Fruit fly (Drosophila melanogaster) whole organism, pupa: ENCODE results near the gene enc.

ENCODE experiments used
- CG10348 ChIP-seq: fragments of 200-800 bp; sonication (Bioruptor generic); IDR thresholded peaks from 2 replicates; pipeline ENCODE4 v1.3.6; 2022; ENCODE audit warnings: missing biosample characterization, missing genetic modification characterization
- CG12605 ChIP-seq: fragments of 200-800 bp; sonication (Bioruptor generic); IDR thresholded peaks from 2 replicates; pipeline ENCODE4 v1.3.6; 2022; ENCODE audit warnings: missing biosample characterization, missing genetic modification characterization
- CG13204 ChIP-seq: fragments of 200-800 bp; sonication (Bioruptor generic); optimal IDR thresholded peaks from 2 replicates; lab custom pipeline; 2018; ENCODE audit warnings: missing biosample characterization, mild to moderate bottlenecking, missing genetic modification characterization, moderate library complexity
- CG34367 ChIP-seq: fragments of 200-800 bp; sonication (Bioruptor generic); optimal IDR thresholded peaks from 2 replicates; lab custom pipeline; 2018; ENCODE audit warnings: missing biosample characterization, mild to moderate bottlenecking, missing genetic modification characterization
- CG4496 ChIP-seq: fragments of 200-800 bp; sonication (Bioruptor generic); IDR thresholded peaks from 3 replicates; pipeline ENCODE4 v1.3.6; 2022; ENCODE audit warnings: missing biosample characterization, missing genetic modification characterization
- CG8159 ChIP-seq: fragments of 200-800 bp; sonication (Bioruptor generic); optimal IDR thresholded peaks from 3 replicates; lab custom pipeline; 2018; ENCODE audit warnings: missing biosample characterization, mild to moderate bottlenecking, missing genetic modification characterization, moderate library complexity
- CG8301 ChIP-seq: fragments of 200-800 bp; sonication (Bioruptor generic); optimal IDR thresholded peaks from 2 replicates; lab custom pipeline; 2018; ENCODE audit warnings: missing biosample characterization, mild to moderate bottlenecking, missing genetic modification characterization
- CG9948 ChIP-seq: fragments of 200-800 bp; sonication (Bioruptor generic); optimal IDR thresholded peaks from 2 replicates; lab custom pipeline; 2018; ENCODE audit warnings: missing biosample characterization, mild to moderate bottlenecking, missing genetic modification characterization, moderate library complexity
- EcR ChIP-seq: fragments of 200-800 bp; sonication (Bioruptor generic); optimal IDR thresholded peaks from 3 replicates; lab custom pipeline; 2019; ENCODE audit warnings: missing biosample characterization, missing genetic modification characterization, mild to moderate bottlenecking, moderate library complexity, missing genetic modification reagents
- Pif1A ChIP-seq: fragments of 200-800 bp; sonication (Bioruptor generic); optimal IDR thresholded peaks from 3 replicates; lab custom pipeline; 2016; ENCODE audit warnings: missing biosample characterization, missing genetic modification characterization
- Snoo ChIP-seq: fragments of 200-800 bp; sonication (Bioruptor generic); optimal IDR thresholded peaks from 3 replicates; lab custom pipeline; 2017; ENCODE audit warnings: missing biosample characterization, mild to moderate bottlenecking, missing genetic modification characterization, inconsistent platforms
- fd96Ca ChIP-seq: fragments of 200-800 bp; sonication (Bioruptor generic); IDR thresholded peaks from 3 replicates; pipeline ENCODE4 v1.3.6; 2022; ENCODE audit warnings: missing biosample characterization, missing genetic modification characterization
- gl ChIP-seq: fragments of 200-800 bp; sonication (Bioruptor generic); optimal IDR thresholded peaks from 2 replicates; lab custom pipeline; 2018; ENCODE audit warnings: missing biosample characterization, mild to moderate bottlenecking, missing genetic modification characterization
- rn ChIP-seq: fragments of 200-800 bp; sonication (Bioruptor generic); IDR thresholded peaks from 2 replicates; pipeline ENCODE4 v1.3.6; 2022; ENCODE audit warnings: missing biosample characterization, missing genetic modification characterization

- TF ChIP-seq fd96Ca (GFP tag; lab: Robert Waterston, UW) (no peak), CG34367 (no peak), CG10348 (no peak), CG13204 (no peak), Pif1A (GFP tag; lab: Kevin White, UChicago) (no peak), gl (tag; lab: Kevin White, UChicago) (no peak), CG4496 (no peak), Snoo (tag; lab: Kevin White, UChicago) (no peak), CG8301 (tag; lab: Kevin White, UChicago) (no peak), CG9948 (tag; lab: Kevin White, UChicago) (no peak), rn (GFP tag; lab: Robert Waterston, UW) (no peak), CG8159 (tag; lab: Kevin White, UChicago) (no peak), CG12605 (no peak), EcR (GFP tag; lab: Kevin White, UChicago) (no peak)
These were observed 9.6 kb downstream of the enc start for dm6 chr3L:3828111-3828510.
